Fruit fly (Drosophila melanogaster): ENCODE data around the gene CG10600.

The CG10600 gene

dm6 chr2L:18871822-18872221, 32.3 kb upstream of the CG10600 start (continued):
- TF ChIP-seq HLH54F (GFP tag; optimal IDR thresholded peaks at IDR 0.05) (no peak), ERR (GFP tag; optimal IDR thresholded peaks at IDR 0.05) (no peak), bsh (GFP tag; optimal IDR thresholded peaks at IDR 0.05) (peak in 1 of 2 experiments; percentile 46), CG15601 (tag; optimal IDR thresholded peaks at IDR 0.05) (peak; percentile 39)

- peak; percentile 28 for TF ChIP-seq Ets65A (GFP tag)
- peak; percentile 70 for TF ChIP-seq cg (GFP tag; optimal IDR thresholded peaks at IDR 0.05)
- TF ChIP-seq ewg (GFP tag; optimal IDR thresholded peaks at IDR 0.05), result peak; percentile 92
- no peak for TF ChIP-seq row (GFP tag; IDR thresholded peaks at IDR 0.05)
- peak; percentile 12 for TF ChIP-seq exex (tag; optimal IDR thresholded peaks at IDR 0.05)
- TF ChIP-seq Nf-YB (GFP tag; optimal IDR thresholded peaks at IDR 0.05), result peak; percentile 68
- TF ChIP-seq CG6683 (GFP tag; optimal IDR thresholded peaks at IDR 0.05), result no peak
- TF ChIP-seq CG4854 (GFP tag; optimal IDR thresholded peaks at IDR 0.05), result no peak
- TF ChIP-seq Nf-YC (tag; optimal IDR thresholded peaks at IDR 0.05), result peak; percentile 89
- TF ChIP-seq Doc3 (GFP tag; IDR thresholded peaks at IDR 0.05; ENCODE audit: partially characterized antibody), result 0 out of 3 replicates have a peak, but pooled peaks have one; percentile 12
- TF ChIP-seq abd-A (tag; optimal IDR thresholded peaks at IDR 0.05), result peak; percentile 81
These were observed 28.3 kb upstream of the CG10600 start for dm6 chr2L:18867815-18868214.

- TF ChIP-seq sima (GFP tag; optimal IDR thresholded peaks at IDR 0.05) (no peak), cg (GFP tag; optimal IDR thresholded peaks at IDR 0.05) (peak; percentile 36), sna (GFP tag; IDR thresholded peaks at IDR 0.05; ENCODE audit: partially characterized antibody) (no peak), Nf-YC (tag; optimal IDR thresholded peaks at IDR 0.05) (peak; percentile 52), crol (GFP tag; IDR thresholded peaks at IDR 0.05) (peak; percentile 75), grn (GFP tag; optimal IDR thresholded peaks at IDR 0.05) (peak; percentile 38), seq (GFP tag; IDR thresholded peaks at IDR 0.05) (0 out of 2 replicates have a peak, but pooled peaks have one; percentile 8), CG32772 (GFP tag; IDR thresholded peaks at IDR 0.05) (peak; percentile 75), CG32767 (GFP tag; IDR thresholded peaks at IDR 0.05) (peak; percentile 63; the same call in 1 of the 2 replicates), nom (GFP tag; optimal IDR thresholded peaks at IDR 0.05) (peak; percentile 5), cato (GFP tag; optimal IDR thresholded peaks at IDR 0.05; ENCODE audit: borderline replicate concordance) (no peak), Nf-YB (GFP tag; optimal IDR thresholded peaks at IDR 0.05) (peak; percentile 68)
These were observed 27.1 kb upstream of the CG10600 start for dm6 chr2L:18866582-18866981.

dm6 chr2L:18864981-18865380, 25.5 kb upstream of the CG10600 start:
- peak; percentile 49 for TF ChIP-seq CG10543 (GFP tag; optimal IDR thresholded peaks at IDR 0.05)
- no peak for TF ChIP-seq tll (GFP tag; optimal IDR thresholded peaks at IDR 0.05)
- TF ChIP-seq PHDP (tag; optimal IDR thresholded peaks at IDR 0.05), result no peak
- TF ChIP-seq Med (GFP tag), result peak; percentile 37
- 0 out of 3 replicates have a peak, but pooled peaks have one; percentile 3 for TF ChIP-seq CG7963 (GFP tag; IDR thresholded peaks at IDR 0.05; ENCODE audit: partially characterized antibody)
- no peak for TF ChIP-seq CG6654 (GFP tag; optimal IDR thresholded peaks at IDR 0.05)
- TF ChIP-seq CG9932 (GFP tag; IDR thresholded peaks at IDR 0.05), result 0 out of 2 replicates have a peak, but pooled peaks have one; percentile 21
- no peak for TF ChIP-seq fu2 (GFP tag; optimal IDR thresholded peaks at IDR 0.05)
- TF ChIP-seq CG15073 (GFP tag; optimal IDR thresholded peaks at IDR 0.05), result no peak
- TF ChIP-seq CG31388 (GFP tag; optimal IDR thresholded peaks at IDR 0.05), result no peak
- no peak for TF ChIP-seq Fer2 (tag; optimal IDR thresholded peaks at IDR 0.05)
- no peak for TF ChIP-seq fd96Cb (tag; optimal IDR thresholded peaks at IDR 0.05)
- no peak for TF ChIP-seq Hr51 (GFP tag; optimal IDR thresholded peaks at IDR 0.05)
- no peak for TF ChIP-seq Dip3 (GFP tag; optimal IDR thresholded peaks at IDR 0.05)
- TF ChIP-seq CG43689 (GFP tag; IDR thresholded peaks at IDR 0.05), result no peak
- no peak for TF ChIP-seq Ssrp (tag; optimal IDR thresholded peaks at IDR 0.05)
- TF ChIP-seq Side (GFP tag; optimal IDR thresholded peaks at IDR 0.05), result no peak
- no peak for TF ChIP-seq mld (GFP tag; IDR thresholded peaks at IDR 0.05; ENCODE audit: partially characterized antibody)
- TF ChIP-seq Usf (GFP tag; optimal IDR thresholded peaks at IDR 0.05), result no peak
- no peak for TF ChIP-seq CG15479 (GFP tag; optimal IDR thresholded peaks at IDR 0.05)
- no peak for TF ChIP-seq CG30403 (GFP tag; optimal IDR thresholded peaks at IDR 0.05)
- TF ChIP-seq CG11723 (GFP tag; optimal IDR thresholded peaks at IDR 0.05), result no peak

All from whole organism, embryonic.